Worm (Caenorhabditis elegans) whole organism, young adult: ENCODE measurements around the gene fog-2.
A peak's percentile ranks its signal among the peaks of the same experiment; 100 is the strongest.

Experiments used
- B0261.1 ChIP-seq: sonication (generic microtip); optimal IDR thresholded peaks from 2 replicates; lab custom pipeline; 2016; ENCODE audit warnings: mild to moderate bottlenecking, missing genetic modification characterization, moderate library complexity, missing compliant biosample characterization
- B0336.3 ChIP-seq: fragments of 200-800 bp; sonication (Bioruptor generic); IDR thresholded peaks from 2 replicates; pipeline ENCODE4 v1.3.6; 2022; ENCODE audit warnings: missing genetic modification characterization, missing compliant biosample characterization
- C17E4.6 ChIP-seq: fragments of 200-800 bp; sonication (Bioruptor generic); IDR thresholded peaks from 2 replicates; pipeline ENCODE4 v1.3.6; 2022; ENCODE audit warnings: missing genetic modification reagents, missing genetic modification characterization, missing compliant biosample characterization
- F22D6.2 ChIP-seq: sonication (generic microtip); optimal IDR thresholded peaks from 2 replicates; lab custom pipeline; 2016; ENCODE audit warnings: mild to moderate bottlenecking, missing genetic modification characterization, missing compliant biosample characterization
- F33H1.4 ChIP-seq: fragments of 200-800 bp; sonication (Bioruptor generic); IDR thresholded peaks from 2 replicates; pipeline ENCODE4 v1.3.6; 2022; ENCODE audit warnings: missing genetic modification reagents, missing genetic modification characterization, missing compliant biosample characterization
- F39B2.1 ChIP-seq: fragments of 200-800 bp; sonication (Bioruptor generic); IDR thresholded peaks from 2 replicates; pipeline ENCODE4 v1.3.6; 2022; ENCODE audit warnings: missing genetic modification reagents, missing genetic modification characterization, missing compliant biosample characterization
- F49E8.2 ChIP-seq: sonication (generic microtip); optimal IDR thresholded peaks from 3 replicates; lab custom pipeline; 2017; ENCODE audit warnings: missing genetic modification characterization, mild to moderate bottlenecking, missing compliant biosample characterization, antibody characterized with exemption, moderate library complexity; ENCODE audit not compliant: insufficient read depth
- F52B5.7 ChIP-seq: sonication (generic microtip); optimal IDR thresholded peaks from 2 replicates; lab custom pipeline; 2016; ENCODE audit warnings: mild to moderate bottlenecking, missing genetic modification characterization, missing compliant biosample characterization
- F55B11.4 ChIP-seq: sonication (generic microtip); optimal IDR thresholded peaks from 2 replicates; lab custom pipeline; 2016; ENCODE audit warnings: missing compliant biosample characterization, missing genetic modification characterization, borderline replicate concordance; ENCODE audit not compliant: insufficient read depth
- K12H6.12 ChIP-seq: fragments of 200-800 bp; sonication (Bioruptor generic); optimal IDR thresholded peaks from 2 replicates; lab custom pipeline; 2018; ENCODE audit warnings: mild to moderate bottlenecking, missing genetic modification characterization, missing compliant biosample characterization
- Y53G8AR.9 ChIP-seq: fragments of 200-800 bp; sonication (Bioruptor generic); conservative IDR thresholded peaks from 2 replicates; pipeline ENCODE4 v1.3.6; 2022; ENCODE audit warnings: missing genetic modification reagents, missing genetic modification characterization, missing compliant biosample characterization
- Y56A3A.18 ChIP-seq: fragments of 200-800 bp; sonication (Bioruptor generic); IDR thresholded peaks from 2 replicates; pipeline ENCODE4 v1.3.6; 2022; ENCODE audit warnings: missing genetic modification reagents, missing genetic modification characterization, missing compliant biosample characterization
- athp-1 ChIP-seq: sonication (generic microtip); optimal IDR thresholded peaks from 2 replicates; lab custom pipeline; 2017; ENCODE audit warnings: mild to moderate bottlenecking, missing genetic modification characterization, missing compliant biosample characterization
- ceh-40 ChIP-seq: fragments of 200-800 bp; sonication (Bioruptor generic); IDR thresholded peaks from 2 replicates; pipeline ENCODE4 v1.3.6; 2022; ENCODE audit warnings: missing genetic modification characterization, missing compliant biosample characterization
- ceh-91 ChIP-seq: fragments of 200-800 bp; sonication (Bioruptor generic); IDR thresholded peaks from 2 replicates; pipeline ENCODE4 v1.3.6; 2022; ENCODE audit warnings: missing genetic modification reagents, missing genetic modification characterization, missing compliant biosample characterization
- dpl-1 ChIP-seq: fragments of 150-350 bp; optimal IDR thresholded peaks from 2 replicates; lab custom pipeline; 2014; ENCODE audit warnings: missing biosample characterization, missing genetic modification reagents, missing genetic modification characterization
- efl-1 ChIP-seq: fragments of 150-350 bp; optimal IDR thresholded peaks from 2 replicates; lab custom pipeline; 2014; ENCODE audit warnings: missing biosample characterization, missing genetic modification reagents, missing genetic modification characterization
- egl-18 ChIP-seq: fragments of 200-800 bp; sonication (Bioruptor generic); IDR thresholded peaks from 2 replicates; pipeline ENCODE4 v1.3.6; 2022; ENCODE audit warnings: missing genetic modification reagents, missing genetic modification characterization, missing compliant biosample characterization
- fkh-3 ChIP-seq: sonication (generic microtip); optimal IDR thresholded peaks from 2 replicates; lab custom pipeline; 2016; ENCODE audit warnings: mild to moderate bottlenecking, missing genetic modification characterization, missing compliant biosample characterization
- gei-17 ChIP-seq: fragments of 200-800 bp; sonication (Bioruptor generic); optimal IDR thresholded peaks from 2 replicates; lab custom pipeline; 2018; ENCODE audit warnings: mild to moderate bottlenecking, missing genetic modification characterization, missing compliant biosample characterization
- him-1 ChIP-seq: sonication (generic microtip); optimal IDR thresholded peaks from 2 replicates; lab custom pipeline; 2016; ENCODE audit warnings: missing genotype, missing genetic modification reagents, missing genetic modification characterization, missing compliant biosample characterization
- hlh-26 ChIP-seq: fragments of 200-800 bp; sonication (Bioruptor generic); conservative IDR thresholded peaks from 2 replicates; pipeline ENCODE4 v1.3.6; 2022; ENCODE audit warnings: missing genetic modification reagents, missing genetic modification characterization, missing compliant biosample characterization
- hmg-1.2 ChIP-seq: fragments of 200-800 bp; sonication (Bioruptor generic); IDR thresholded peaks from 2 replicates; pipeline ENCODE4 v1.3.6; 2022; ENCODE audit warnings: missing genetic modification reagents, missing genetic modification characterization, missing compliant biosample characterization
- hrde-1 ChIP-seq: sonication (generic microtip); optimal IDR thresholded peaks from 2 replicates; lab custom pipeline; 2016; ENCODE audit warnings: missing genetic modification characterization, mild to moderate bottlenecking, missing compliant biosample characterization, moderate library complexity, missing genotype, missing genetic modification reagents, borderline replicate concordance
- let-526 ChIP-seq: fragments of 200-800 bp; sonication (Bioruptor generic); IDR thresholded peaks from 2 replicates; pipeline ENCODE4 v1.3.6; 2022; ENCODE audit warnings: missing genetic modification reagents, missing genetic modification characterization, missing compliant biosample characterization
- let-607 ChIP-seq, 2 experiments: fragments of 200-800 bp in 1 of 2; sonication (Bioruptor generic) in 1 of 2; sonication (generic microtip) in 1 of 2; optimal IDR thresholded peaks; 2 replicates each; lab custom pipeline; 2016 to 2018; ENCODE audit warnings: mild to moderate bottlenecking in 2 of 2, missing compliant biosample characterization in 2 of 2, missing genetic modification characterization in 2 of 2, moderate library complexity in 2 of 2, missing genotype in 1 of 2
- lin-35 ChIP-seq, 3 experiments: fragments of 150-350 bp in 2 of 3; sonication (generic microtip) in 1 of 3; optimal IDR thresholded peaks; 2 replicates each; lab custom pipeline; 2014 to 2018; ENCODE audit warnings: missing biosample characterization in 3 of 3, missing genetic modification characterization in 3 of 3, missing genetic modification reagents in 3 of 3
- lsl-1 ChIP-seq: fragments of 200-800 bp; sonication (Bioruptor generic); optimal IDR thresholded peaks from 2 replicates; lab custom pipeline; 2018; ENCODE audit warnings: mild to moderate bottlenecking, missing genetic modification characterization, moderate library complexity, missing compliant biosample characterization
- madf-6 ChIP-seq: fragments of 200-800 bp; sonication (Bioruptor generic); IDR thresholded peaks from 2 replicates; pipeline ENCODE4 v1.3.6; 2022; ENCODE audit warnings: missing genetic modification reagents, missing genetic modification characterization, missing compliant biosample characterization
- mes-4 ChIP-seq: sonication (generic microtip); optimal IDR thresholded peaks from 2 replicates; lab custom pipeline; 2016; ENCODE audit warnings: missing genotype, missing genetic modification characterization, missing compliant biosample characterization
- nfya-2 ChIP-seq: fragments of 200-800 bp; sonication (Bioruptor generic); IDR thresholded peaks from 2 replicates; pipeline ENCODE4 v1.3.6; 2022; ENCODE audit warnings: missing genetic modification reagents, missing genetic modification characterization, missing compliant biosample characterization
- nfyb-1 ChIP-seq: fragments of 200-800 bp; sonication (Bioruptor generic); IDR thresholded peaks from 2 replicates; pipeline ENCODE4 v1.3.6; 2022; ENCODE audit warnings: missing genetic modification reagents, missing genetic modification characterization, missing compliant biosample characterization
- nhr-90 ChIP-seq: sonication (generic microtip); optimal IDR thresholded peaks from 2 replicates; lab custom pipeline; 2016; ENCODE audit warnings: missing genotype, mild to moderate bottlenecking, missing genetic modification characterization, missing compliant biosample characterization
- pbrm-1 ChIP-seq: fragments of 200-800 bp; sonication (Bioruptor generic); IDR thresholded peaks from 2 replicates; pipeline ENCODE4 v1.3.6; 2022; ENCODE audit warnings: missing genetic modification reagents, missing genetic modification characterization, missing compliant biosample characterization
- pha-4 ChIP-seq: fragments of 150-350 bp; sonication (generic microtip); optimal IDR thresholded peaks from 2 replicates; lab custom pipeline; 2014; ENCODE audit warnings: missing biosample characterization, missing genetic modification reagents, missing genetic modification characterization
- rcor-1 ChIP-seq: fragments of 200-800 bp; sonication (Bioruptor generic); IDR thresholded peaks from 2 replicates; pipeline ENCODE4 v1.3.6; 2022; ENCODE audit warnings: missing genetic modification reagents, missing genetic modification characterization, missing compliant biosample characterization
- repo-1 ChIP-seq: sonication (generic microtip); optimal IDR thresholded peaks from 2 replicates; lab custom pipeline; 2017; ENCODE audit warnings: mild to moderate bottlenecking, missing genetic modification characterization, missing compliant biosample characterization
- sea-2 ChIP-seq: fragments of 200-800 bp; sonication (Bioruptor generic); IDR thresholded peaks from 2 replicates; pipeline ENCODE4 v1.3.6; 2022; ENCODE audit warnings: missing genetic modification characterization, missing compliant biosample characterization
- snpc-4 ChIP-seq, 5 experiments: fragments of 150-350 bp in 1 of 5; sonication (generic microtip) in 4 of 5; optimal IDR thresholded peaks; 2 replicates each; lab custom pipeline; 2014 to 2018; ENCODE audit warnings: missing genetic modification characterization in 5 of 5, missing biosample characterization in 3 of 5, antibody characterized with exemption in 2 of 5, mild to moderate bottlenecking in 2 of 5, missing compliant biosample characterization in 2 of 5, missing genotype in 2 of 5, moderate library complexity in 2 of 5, missing genetic modification reagents in 1 of 5
- somi-1 ChIP-seq: fragments of 200-800 bp; sonication (Bioruptor generic); optimal IDR thresholded peaks from 2 replicates; lab custom pipeline; 2018; ENCODE audit warnings: mild to moderate bottlenecking, missing genetic modification characterization, missing compliant biosample characterization
- tlf-1 ChIP-seq: fragments of 200-800 bp; sonication (Bioruptor generic); optimal IDR thresholded peaks from 2 replicates; lab custom pipeline; 2018; ENCODE audit warnings: mild to moderate bottlenecking, missing genetic modification characterization, missing compliant biosample characterization
- unc-130 ChIP-seq: sonication (generic microtip); optimal IDR thresholded peaks from 2 replicates; lab custom pipeline; 2016; ENCODE audit warnings: missing genetic modification reagents, missing genetic modification characterization, missing compliant biosample characterization
- unc-62 ChIP-seq: fragments of 150-350 bp; optimal IDR thresholded peaks from 2 replicates; lab custom pipeline; 2014; ENCODE audit warnings: missing biosample characterization, missing genetic modification reagents, missing genetic modification characterization
- ztf-28 ChIP-seq: fragments of 200-800 bp; sonication (Bioruptor generic); IDR thresholded peaks from 2 replicates; pipeline ENCODE4 v1.3.6; 2022; ENCODE audit warnings: missing genetic modification reagents, missing genetic modification characterization, missing compliant biosample characterization

Gene fog-2

DNA sequence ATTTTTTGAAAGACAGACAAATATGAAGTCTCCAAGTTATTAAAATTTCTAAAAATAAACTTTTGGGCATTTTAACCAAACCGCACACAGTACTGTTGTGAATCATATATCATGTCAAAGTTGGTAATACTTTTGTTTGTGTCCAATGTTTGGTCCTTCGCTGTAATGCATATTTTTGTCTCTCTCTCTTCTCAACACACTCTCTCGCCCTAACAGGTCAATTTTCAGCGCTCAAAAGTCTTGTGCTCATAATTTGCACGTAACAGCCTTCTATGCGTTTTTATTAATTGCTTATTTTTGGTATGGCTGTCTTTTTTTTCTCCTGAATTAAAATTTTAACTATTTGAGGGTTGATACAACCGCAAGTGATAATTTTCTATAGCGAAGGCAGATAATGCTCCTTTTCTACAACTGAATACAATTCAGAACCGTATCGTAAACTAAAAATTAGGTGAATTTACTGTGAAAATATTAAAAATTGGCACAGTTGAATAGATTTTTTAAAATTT, 37.2 kb upstream of the fog-2 start:
- TF ChIP-seq lsl-1: no peak
- TF ChIP-seq nfyb-1 (GFP tag; lab: Robert Waterston, UW): 0 out of 2 replicates have a peak, but pooled peaks have one; percentile 22
- no peak for TF ChIP-seq nhr-90
- TF ChIP-seq Y53G8AR.9 (GFP tag; lab: Robert Waterston, UW): 0 out of 2 replicates have a peak, but pooled peaks have one; percentile 82
- TF ChIP-seq B0336.3: peak; percentile 74
- no peak for TF ChIP-seq rcor-1
- TF ChIP-seq athp-1 (tag; lab: Kevin White, UChicago): no peak
- TF ChIP-seq ceh-91 (GFP tag; lab: Robert Waterston, UW): no peak
- TF ChIP-seq C17E4.6 (GFP tag; lab: Robert Waterston, UW): no peak
- no peak for TF ChIP-seq lin-35 (GFP tag; optimal IDR thresholded peaks at IDR 0.05; lab: Kevin White, UChicago)
- TF ChIP-seq pbrm-1: no peak
- TF ChIP-seq repo-1 (tag; lab: Kevin White, UChicago): peak; percentile 64
- no peak for TF ChIP-seq F55B11.4 (tag; lab: Kevin White, UChicago)
- TF ChIP-seq somi-1 (GFP tag; lab: Kevin White, UChicago): no peak
- TF ChIP-seq F22D6.2: no peak
- TF ChIP-seq unc-130 (GFP tag; lab: Kevin White, UChicago): no peak
- peak; percentile 14 for TF ChIP-seq fkh-3 (tag; lab: Kevin White, UChicago)
- TF ChIP-seq unc-62 (GFP tag; lab: Kevin White, UChicago): no peak
- peak; percentile 10 for TF ChIP-seq gei-17 (GFP tag; lab: Kevin White, UChicago)
- TF ChIP-seq dpl-1 (GFP tag; lab: Kevin White, UChicago): no peak
- TF ChIP-seq tlf-1 (GFP tag; lab: Kevin White, UChicago): peak; percentile 37
- TF ChIP-seq madf-6 (GFP tag; lab: Robert Waterston, UW): peak; percentile 4; the same call in 1 of the 2 replicates
- no peak for TF ChIP-seq B0261.1 (tag; lab: Kevin White, UChicago)
- 0 out of 2 replicates have a peak, but pooled peaks have one; percentile 61 for TF ChIP-seq egl-18

DNA sequence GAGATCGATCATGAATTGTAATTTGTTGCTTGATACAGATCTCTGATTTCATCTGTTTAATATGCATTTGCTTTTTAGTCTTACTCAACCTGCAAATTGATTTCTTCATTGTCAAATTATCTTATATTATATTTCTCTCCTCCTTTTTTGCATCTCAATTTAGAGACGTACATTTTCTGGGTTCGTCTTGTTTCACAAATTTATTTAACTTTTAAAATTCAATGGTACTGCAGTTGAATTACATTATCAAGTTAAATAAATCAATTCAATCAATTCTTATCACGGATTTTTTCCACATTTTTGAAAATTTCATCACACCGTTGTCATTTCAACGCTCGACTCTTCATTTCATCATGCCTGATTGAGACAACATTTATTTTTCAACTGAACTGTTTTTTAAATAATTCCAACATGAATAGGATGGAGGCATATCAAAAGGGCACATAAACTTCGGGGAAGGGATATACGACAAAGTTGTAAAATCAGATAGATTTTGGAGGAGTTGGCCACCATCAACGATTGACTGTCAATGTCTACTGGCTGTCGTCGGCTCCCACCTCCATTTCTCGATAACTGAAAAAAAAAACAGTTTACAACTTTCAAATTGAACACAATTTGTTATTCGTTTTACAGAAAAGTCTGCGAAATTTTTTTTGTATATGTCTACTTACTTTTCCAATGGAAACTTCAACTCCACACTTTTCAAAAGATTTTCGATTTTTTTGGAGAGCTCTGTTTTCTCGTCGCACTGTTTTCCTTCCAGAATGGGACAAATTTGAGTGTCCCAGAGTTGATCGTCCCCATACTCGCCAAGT, 36.6 kb upstream of the fog-2 start:
- TF ChIP-seq F33H1.4 (GFP tag; lab: Robert Waterston, UW): no peak
- peak; percentile 68 for TF ChIP-seq B0336.3
- TF ChIP-seq athp-1 (tag; lab: Kevin White, UChicago): no peak
- no peak for TF ChIP-seq him-1 (tag; lab: Kevin White, UChicago)
- TF ChIP-seq ceh-40 (GFP tag; lab: Robert Waterston, UW): no peak
- TF ChIP-seq let-607 (tag; optimal IDR thresholded peaks at IDR 0.05; lab: Kevin White, UChicago): no peak
- no peak for TF ChIP-seq hlh-26 (GFP tag; lab: Robert Waterston, UW)
- TF ChIP-seq F55B11.4 (tag; lab: Kevin White, UChicago): no peak
- TF ChIP-seq let-526: no peak
- TF ChIP-seq snpc-4 (GFP tag; optimal IDR thresholded peaks at IDR 0.05; lab: Kevin White, UChicago): no peak
- peak in 1 of 4 experiments; percentile 34 for TF ChIP-seq snpc-4 (tag; optimal IDR thresholded peaks at IDR 0.05; lab: Kevin White, UChicago)
- TF ChIP-seq nfya-2 (GFP tag; lab: Robert Waterston, UW): no peak
- TF ChIP-seq somi-1 (GFP tag; lab: Kevin White, UChicago): no peak
- no peak for TF ChIP-seq F39B2.1 (GFP tag; lab: Robert Waterston, UW)
- no peak for TF ChIP-seq mes-4
- no peak for TF ChIP-seq sea-2 (GFP tag; lab: Robert Waterston, UW)
- TF ChIP-seq unc-62 (GFP tag; lab: Kevin White, UChicago): no peak
- TF ChIP-seq F49E8.2: no peak
- no peak for TF ChIP-seq hmg-1.2 (GFP tag; lab: Robert Waterston, UW)
- TF ChIP-seq hrde-1: no peak
- TF ChIP-seq unc-130 (GFP tag; lab: Kevin White, UChicago): no peak
- no peak for TF ChIP-seq ztf-28 (GFP tag; lab: Robert Waterston, UW)
- TF ChIP-seq B0261.1 (tag; lab: Kevin White, UChicago): no peak
- TF ChIP-seq efl-1 (GFP tag; lab: Kevin White, UChicago): no peak
- TF ChIP-seq K12H6.12 (tag; lab: Kevin White, UChicago): no peak
- TF ChIP-seq Y56A3A.18 (GFP tag; lab: Robert Waterston, UW): peak; percentile 6
- no peak for TF ChIP-seq F22D6.2
- no peak for TF ChIP-seq F52B5.7 (tag; lab: Kevin White, UChicago)
- TF ChIP-seq pha-4 (tag; lab: Kevin White, UChicago): peak; percentile 46
